Worm (Caenorhabditis elegans) whole organism, L1 larva: Measurements from ENCODE around the gene clc-28.

Source experiments
- C04F5.9 ChIP-seq: sonication (generic microtip); optimal IDR thresholded peaks from 2 replicates; lab custom pipeline; 2016; ENCODE audit warnings: missing genetic modification characterization, missing compliant biosample characterization
- C34B4.2 ChIP-seq: sonication (generic microtip); optimal IDR thresholded peaks from 2 replicates; lab custom pipeline; 2017; ENCODE audit warnings: mild to moderate bottlenecking, missing genetic modification characterization, missing compliant biosample characterization
- F16B12.6 ChIP-seq: fragments of 150-350 bp; optimal IDR thresholded peaks from 2 replicates; lab custom pipeline; 2014; ENCODE audit warnings: missing biosample characterization, missing genetic modification characterization
- Y116A8C.19 ChIP-seq: sonication (generic microtip); optimal IDR thresholded peaks from 2 replicates; lab custom pipeline; 2016; ENCODE audit warnings: missing compliant biosample characterization, missing genetic modification characterization, borderline replicate concordance
- alr-1 ChIP-seq: fragments of 200-800 bp; sonication (Bioruptor generic); optimal IDR thresholded peaks from 2 replicates; lab custom pipeline; 2018; ENCODE audit warnings: borderline replicate concordance, mild to moderate bottlenecking, missing genetic modification characterization, missing compliant biosample characterization
- ama-1 ChIP-seq: fragments of 150-350 bp; optimal IDR thresholded peaks from 2 replicates; lab custom pipeline; 2014
- ceh-82 ChIP-seq, 3 experiments: fragments of 150-350 bp in 1 of 3; sonication (generic microtip) in 2 of 3; optimal IDR thresholded peaks; 2 replicates each; lab custom pipeline; 2014 to 2017; ENCODE audit warnings: missing biosample characterization in 3 of 3, missing genetic modification characterization in 3 of 3
- ceh-88 ChIP-seq: fragments of 200-800 bp; sonication (Bioruptor generic); IDR thresholded peaks from 2 replicates; pipeline ENCODE4 v1.3.6; 2022; ENCODE audit warnings: missing genetic modification characterization, missing compliant biosample characterization
- ces-1 ChIP-seq: fragments of 150-350 bp; optimal IDR thresholded peaks from 2 replicates; lab custom pipeline; 2014; ENCODE audit warnings: missing biosample characterization, missing genetic modification reagents, missing genetic modification characterization
- dsc-1 ChIP-seq: sonication (generic microtip); optimal IDR thresholded peaks from 2 replicates; lab custom pipeline; 2016; ENCODE audit warnings: mild to moderate bottlenecking, missing genetic modification characterization, missing compliant biosample characterization
- efl-1 ChIP-seq, 4 experiments: fragments of 150-350 bp; optimal IDR thresholded peaks in 3 of 4; peaks in 1 of 4; 1 replicate in 1 of 4; 2 replicates in 3 of 4; lab custom pipeline; 2014; ENCODE audit warnings: missing biosample characterization in 2 of 4, missing genetic modification characterization in 2 of 4, missing genetic modification reagents in 2 of 4
- efl-3 ChIP-seq: fragments of 200-800 bp; sonication (Bioruptor generic); optimal IDR thresholded peaks from 2 replicates; lab custom pipeline; 2018; ENCODE audit warnings: mild to moderate bottlenecking, missing genetic modification characterization, missing compliant biosample characterization
- egl-13 ChIP-seq: sonication (generic microtip); optimal IDR thresholded peaks from 2 replicates; lab custom pipeline; 2016; ENCODE audit warnings: missing genotype, missing genetic modification reagents, missing genetic modification characterization, missing compliant biosample characterization
- elt-2 ChIP-seq: sonication (generic microtip); optimal IDR thresholded peaks from 2 replicates; lab custom pipeline; 2016; ENCODE audit warnings: missing genetic modification characterization, mild to moderate bottlenecking, inconsistent platforms, missing compliant biosample characterization, missing genetic modification reagents
- elt-3 ChIP-seq, 6 experiments: fragments of 150-350 bp in 1 of 6; sonication (generic microtip); optimal IDR thresholded peaks; 2 replicates each; lab custom pipeline; 2017 to 2018; ENCODE audit warnings: missing biosample characterization in 6 of 6, missing genetic modification characterization in 6 of 6, inconsistent platforms in 1 of 6
- ets-5 ChIP-seq: fragments of 200-800 bp; sonication (Bioruptor generic); IDR thresholded peaks from 2 replicates; pipeline ENCODE4 v1.3.6; 2022; ENCODE audit warnings: missing genetic modification characterization, missing compliant biosample characterization
- fkh-10 ChIP-seq: sonication (generic microtip); optimal IDR thresholded peaks from 2 replicates; lab custom pipeline; 2017; ENCODE audit warnings: missing biosample characterization, missing genetic modification reagents, missing genetic modification characterization
- fkh-4 ChIP-seq: sonication (generic microtip); optimal IDR thresholded peaks from 2 replicates; lab custom pipeline; 2016; ENCODE audit warnings: missing compliant biosample characterization, missing genetic modification characterization, borderline replicate concordance
- fos-1 ChIP-seq: fragments of 150-350 bp; optimal IDR thresholded peaks from 2 replicates; lab custom pipeline; 2014; ENCODE audit warnings: missing biosample characterization, missing genetic modification characterization
- grh-1 ChIP-seq: fragments of 200-800 bp; sonication (Bioruptor generic); IDR thresholded peaks from 2 replicates; pipeline ENCODE4 v1.3.6; 2022; ENCODE audit warnings: missing genetic modification reagents, missing genetic modification characterization, missing compliant biosample characterization
- irx-1 ChIP-seq: sonication (generic microtip); optimal IDR thresholded peaks from 2 replicates; lab custom pipeline; 2016; ENCODE audit warnings: missing genetic modification characterization, missing compliant biosample characterization
- lin-14 ChIP-seq: fragments of 200-800 bp; sonication (Bioruptor generic); optimal IDR thresholded peaks from 2 replicates; lab custom pipeline; 2018; ENCODE audit warnings: mild to moderate bottlenecking, missing genetic modification characterization, moderate library complexity, missing compliant biosample characterization
- lin-35 ChIP-seq, 2 experiments: fragments of 150-350 bp; optimal IDR thresholded peaks; 2 replicates each; lab custom pipeline; 2014; ENCODE audit warnings: missing biosample characterization in 2 of 2, missing genetic modification characterization in 2 of 2, missing genetic modification reagents in 2 of 2
- lir-3 ChIP-seq: sonication (generic microtip); optimal IDR thresholded peaks from 2 replicates; lab custom pipeline; 2016; ENCODE audit warnings: mild to moderate bottlenecking, missing genetic modification characterization, moderate library complexity, missing compliant biosample characterization; ENCODE audit not compliant: poor library complexity
- lsy-2 ChIP-seq, 2 experiments: fragments of 150-350 bp; optimal IDR thresholded peaks; 2 replicates each; lab custom pipeline; 2014; ENCODE audit warnings: missing biosample characterization in 2 of 2, missing genetic modification characterization in 2 of 2
- mdl-1 ChIP-seq, 2 experiments: fragments of 150-350 bp; optimal IDR thresholded peaks; 2 replicates each; lab custom pipeline; 2014 to 2017; ENCODE audit warnings: missing biosample characterization in 2 of 2, missing genetic modification characterization in 2 of 2, inconsistent platforms in 1 of 2
- mep-1 ChIP-seq: fragments of 150-350 bp; optimal IDR thresholded peaks from 2 replicates; lab custom pipeline; 2014; ENCODE audit warnings: missing biosample characterization, missing genetic modification characterization
- nhr-19 ChIP-seq: fragments of 200-800 bp; sonication (Bioruptor generic); conservative IDR thresholded peaks from 2 replicates; pipeline ENCODE4 v1.3.6; 2022; ENCODE audit warnings: missing genetic modification characterization, missing compliant biosample characterization
- nhr-20 ChIP-seq: sonication (generic microtip); optimal IDR thresholded peaks from 2 replicates; lab custom pipeline; 2016; ENCODE audit warnings: mild to moderate bottlenecking, missing genetic modification characterization, missing compliant biosample characterization
- nhr-237 ChIP-seq: fragments of 150-350 bp; optimal IDR thresholded peaks from 2 replicates; lab custom pipeline; 2014; ENCODE audit warnings: missing biosample characterization, missing genetic modification characterization
- nhr-47 ChIP-seq: sonication (generic microtip); optimal IDR thresholded peaks from 2 replicates; lab custom pipeline; 2016; ENCODE audit warnings: mild to moderate bottlenecking, missing genetic modification characterization, moderate library complexity, missing compliant biosample characterization
- nhr-77 ChIP-seq: fragments of 150-350 bp; optimal IDR thresholded peaks from 2 replicates; lab custom pipeline; 2014; ENCODE audit warnings: missing biosample characterization, missing genetic modification characterization
- nhr-84 ChIP-seq: sonication (generic microtip); optimal IDR thresholded peaks from 2 replicates; lab custom pipeline; 2017; ENCODE audit warnings: missing biosample characterization, missing genetic modification characterization
- nhr-85 ChIP-seq: sonication (generic microtip); peaks from one replicate; lab custom pipeline; 2016; ENCODE audit warnings: missing genetic modification characterization, inconsistent platforms, missing compliant biosample characterization
- pqm-1 ChIP-seq: sonication (generic microtip); optimal IDR thresholded peaks from 3 replicates; lab custom pipeline; 2017; ENCODE audit warnings: missing biosample characterization, missing genetic modification characterization
- rnt-1 ChIP-seq: sonication (generic microtip); optimal IDR thresholded peaks from 2 replicates; lab custom pipeline; 2016; ENCODE audit warnings: mild to moderate bottlenecking, missing genetic modification characterization, moderate library complexity, missing compliant biosample characterization
- skn-1 ChIP-seq: fragments of 150-350 bp; optimal IDR thresholded peaks from 2 replicates; lab custom pipeline; 2014; ENCODE audit warnings: missing biosample characterization, missing genetic modification characterization
- snu-23 ChIP-seq: sonication (generic microtip); optimal IDR thresholded peaks from 2 replicates; lab custom pipeline; 2016; ENCODE audit warnings: missing genetic modification characterization, missing compliant biosample characterization
- sptf-1 ChIP-seq: fragments of 150-350 bp; optimal IDR thresholded peaks from 2 replicates; lab custom pipeline; 2014; ENCODE audit warnings: missing biosample characterization, missing genetic modification characterization
- swsn-7 ChIP-seq: sonication (generic microtip); optimal IDR thresholded peaks from 2 replicates; lab custom pipeline; 2016; ENCODE audit warnings: missing genetic modification characterization, missing compliant biosample characterization
- tbx-2 ChIP-seq: sonication (generic microtip); optimal IDR thresholded peaks from 2 replicates; lab custom pipeline; 2016; ENCODE audit warnings: missing genetic modification characterization, missing compliant biosample characterization
- tlp-1 ChIP-seq: fragments of 150-350 bp; optimal IDR thresholded peaks from 2 replicates; lab custom pipeline; 2014; ENCODE audit warnings: missing biosample characterization, missing genetic modification characterization
- unc-130 ChIP-seq: fragments of 150-350 bp; optimal IDR thresholded peaks from 2 replicates; lab custom pipeline; 2017; ENCODE audit warnings: missing biosample characterization, missing genetic modification characterization, inconsistent platforms
- unc-62 ChIP-seq: fragments of 150-350 bp; optimal IDR thresholded peaks from 2 replicates; lab custom pipeline; 2014; ENCODE audit warnings: missing biosample characterization, missing genetic modification reagents, missing genetic modification characterization
- unc-86 ChIP-seq: sonication (generic microtip); optimal IDR thresholded peaks from 2 replicates; lab custom pipeline; 2016; ENCODE audit warnings: missing genetic modification characterization, missing compliant biosample characterization
- unc-98 ChIP-seq: fragments of 200-800 bp; sonication (Bioruptor generic); IDR thresholded peaks from 2 replicates; pipeline ENCODE4 v1.3.6; 2022; ENCODE audit warnings: missing genetic modification characterization, missing compliant biosample characterization
- xbp-1 ChIP-seq: sonication (generic microtip); optimal IDR thresholded peaks from 2 replicates; lab custom pipeline; 2016; ENCODE audit warnings: missing genetic modification characterization, missing compliant biosample characterization
- zip-4 ChIP-seq: fragments of 200-800 bp; sonication (Bioruptor generic); optimal IDR thresholded peaks from 2 replicates; lab custom pipeline; 2018; ENCODE audit warnings: mild to moderate bottlenecking, missing genetic modification characterization, moderate library complexity, missing compliant biosample characterization
- ztf-11 ChIP-seq, 2 experiments: sonication (generic microtip); optimal IDR thresholded peaks; 2 replicates each; lab custom pipeline; 2016 to 2017; ENCODE audit warnings: missing genetic modification characterization in 2 of 2, missing biosample characterization in 1 of 2, missing compliant biosample characterization in 1 of 2

Gene clc-28

DNA sequence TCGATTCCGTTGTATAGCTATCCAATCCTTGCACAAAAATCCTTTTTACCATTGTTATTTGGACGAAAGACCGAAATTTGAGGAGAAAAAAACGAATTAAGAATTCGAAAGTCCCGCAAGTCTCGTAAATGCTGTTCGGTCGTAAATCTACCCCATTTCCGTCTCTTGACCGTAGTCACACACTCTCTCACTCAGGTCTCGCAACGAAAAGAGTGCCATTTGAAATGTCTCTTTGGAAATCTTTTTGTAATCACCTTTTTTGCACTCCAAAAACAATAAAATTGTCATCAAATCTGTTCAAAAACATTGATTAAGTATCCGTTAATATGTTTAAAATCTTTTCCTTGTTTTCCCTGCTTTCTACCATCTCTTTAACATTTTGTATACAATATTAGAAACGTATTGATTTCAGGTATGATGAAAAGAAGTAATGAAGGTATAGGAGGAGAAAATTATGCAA is 19.0 kb upstream of the clc-28 start, which contains the start of the genes R05D3.8 and rfp-1 (continued):
- TF ChIP-seq skn-1 (tag; lab: Kevin White, UChicago) (peak; percentile 59), rnt-1 (tag; lab: Kevin White, UChicago) (peak; percentile 79), C04F5.9 (tag; lab: Kevin White, UChicago) (peak; percentile 58), zip-4 (GFP tag; lab: Kevin White, UChicago) (no peak), fkh-10 (peak; percentile 58), lir-3 (tag; lab: Kevin White, UChicago) (peak; percentile 42), nhr-47 (tag; lab: Kevin White, UChicago) (peak; percentile 80), ceh-82 (tag; optimal IDR thresholded peaks at IDR 0.05; lab: Kevin White, UChicago) (peak; percentile 58 to 88 (median 61)), Y116A8C.19 (tag; lab: Kevin White, UChicago) (no peak), unc-86 (tag; lab: Kevin White, UChicago) (peak; percentile 63), elt-2 (tag; lab: Kevin White, UChicago) (peak; percentile 21), nhr-77 (tag; lab: Kevin White, UChicago) (peak; percentile 90), irx-1 (tag; lab: Kevin White, UChicago) (peak; percentile 28), elt-3 (tag; optimal IDR thresholded peaks at IDR 0.05; lab: Kevin White, UChicago) (peak in 3 of 6 experiments; percentile 4 to 74 (median 20)), F16B12.6 (tag; lab: Kevin White, UChicago) (peak; percentile 53), fkh-4 (tag; lab: Kevin White, UChicago) (no peak), mep-1 (tag; lab: Kevin White, UChicago) (peak; percentile 91), ces-1 (GFP tag; lab: Kevin White, UChicago) (no peak), grh-1 (GFP tag; lab: Robert Waterston, UW) (peak; percentile 66), lin-35 (GFP tag; optimal IDR thresholded peaks at IDR 0.05; lab: Kevin White, UChicago) (peak; percentile 87 to 91), efl-1 (optimal IDR thresholded peaks at IDR 0.05; lab: Kevin White, UChicago) (peak; percentile 89 to 92), efl-1 (GFP tag; optimal IDR thresholded peaks at IDR 0.05 in 1 of 2; lab: Kevin White, UChicago) (peak; percentile 80 to 97), nhr-85 (peak; percentile 88)

DNA sequence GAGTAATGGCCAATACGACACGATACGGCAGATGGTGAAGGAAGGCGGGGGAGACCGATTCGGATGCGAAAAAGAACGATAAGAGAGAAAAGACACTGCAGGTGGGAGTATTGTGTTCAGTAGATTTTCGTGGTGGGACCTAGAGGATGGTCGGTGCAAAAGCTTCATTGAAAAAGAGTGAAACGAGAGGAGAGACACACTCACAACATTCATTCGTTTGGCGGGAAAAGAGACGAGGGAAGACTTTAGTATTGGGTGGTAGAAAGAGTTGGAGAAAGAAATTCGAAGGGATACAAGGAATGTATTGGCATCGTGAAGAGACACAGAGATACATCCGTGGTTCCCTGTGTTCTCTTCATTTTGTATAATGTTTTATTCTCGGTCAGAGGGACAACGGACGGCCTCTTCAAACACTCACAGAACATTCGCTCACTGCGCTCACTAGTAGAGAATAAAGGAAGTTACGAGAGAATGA is 17.2 kb upstream of the clc-28 start:
- peak in 1 of 2 experiments; percentile 51 for TF ChIP-seq mdl-1 (tag; optimal IDR thresholded peaks at IDR 0.05; lab: Kevin White, UChicago)
- peak; percentile 75 for TF ChIP-seq nhr-77 (tag; lab: Kevin White, UChicago)
- no peak for TF ChIP-seq nhr-84
- TF ChIP-seq ztf-11 (tag; optimal IDR thresholded peaks at IDR 0.05; lab: Kevin White, UChicago) = peak in 1 of 2 experiments; percentile 56
- peak; percentile 53 for TF ChIP-seq irx-1 (tag; lab: Kevin White, UChicago)
- peak; percentile 69 for TF ChIP-seq unc-86 (tag; lab: Kevin White, UChicago)
- no peak for TF ChIP-seq ceh-88 (GFP tag; lab: Robert Waterston, UW)
- no peak for TF ChIP-seq ets-5 (GFP tag; lab: Robert Waterston, UW)
- peak; percentile 58 for TF ChIP-seq dsc-1 (tag; lab: Kevin White, UChicago)
- TF ChIP-seq tbx-2 (tag; lab: Kevin White, UChicago) = peak; percentile 74
- peak; percentile 88 for TF ChIP-seq nhr-20
- peak; percentile 14 for TF ChIP-seq fos-1 (tag; lab: Kevin White, UChicago)
- TF ChIP-seq F16B12.6 (tag; lab: Kevin White, UChicago) = peak; percentile 16
- peak; percentile 57 for TF ChIP-seq xbp-1 (tag; lab: Kevin White, UChicago)
- no peak for TF ChIP-seq efl-3
- no peak for TF ChIP-seq unc-98 (GFP tag; lab: Robert Waterston, UW)
- no peak for TF ChIP-seq nhr-237
- peak; percentile 75 for TF ChIP-seq nhr-19 (GFP tag; lab: Robert Waterston, UW)
- no peak for TF ChIP-seq pqm-1 (tag; lab: Kevin White, UChicago)
- TF ChIP-seq egl-13 (tag; lab: Kevin White, UChicago) = no peak
- no peak for TF ChIP-seq unc-62 (GFP tag; lab: Kevin White, UChicago)
- no peak for TF ChIP-seq fkh-4 (tag; lab: Kevin White, UChicago)
- peak; percentile 74 to 93 for TF ChIP-seq lsy-2 (tag; optimal IDR thresholded peaks at IDR 0.05; lab: Kevin White, UChicago)
- peak; percentile 73 for TF ChIP-seq swsn-7
- TF ChIP-seq alr-1 = no peak
- TF ChIP-seq sptf-1 = no peak
- TF ChIP-seq unc-130 (tag; lab: Kevin White, UChicago) = peak; percentile 42
- TF ChIP-seq ama-1 (lab: Kevin White, UChicago) = no peak
- no peak for TF ChIP-seq grh-1 (GFP tag; lab: Robert Waterston, UW)
- TF ChIP-seq lin-14 (GFP tag; lab: Kevin White, UChicago) = peak; percentile 95
- peak; percentile 69 for TF ChIP-seq nhr-47 (tag; lab: Kevin White, UChicago)
- no peak for TF ChIP-seq C34B4.2 (tag; lab: Kevin White, UChicago)
- TF ChIP-seq snu-23 (GFP tag; lab: Kevin White, UChicago) = peak; percentile 91
- no peak for TF ChIP-seq tlp-1 (tag; lab: Kevin White, UChicago)
